Fruit fly (Drosophila melanogaster) whole organism, embryonic: ENCODE measurements around the gene CG7963.
A peak's percentile ranks its signal among the peaks of the same experiment; 100 is the strongest.

ENCODE experiments used
- BtbVII ChIP-seq: fragments of 200-800 bp; sonication (Bioruptor generic); optimal IDR thresholded peaks from 3 replicates; lab custom pipeline; 2017; ENCODE audit warnings: missing biosample characterization, mild to moderate bottlenecking, missing genetic modification characterization
- CG10209 ChIP-seq: fragments of 200-800 bp; sonication (Bioruptor generic); optimal IDR thresholded peaks from 3 replicates; lab custom pipeline; 2017; ENCODE audit warnings: missing biosample characterization, mild to moderate bottlenecking, missing genetic modification characterization, missing genetic modification reagents
- CG10321 ChIP-seq: fragments of 200-800 bp; sonication (Bioruptor generic); IDR thresholded peaks from 2 replicates; pipeline ENCODE4 v1.3.6; 2022; ENCODE audit warnings: missing biosample characterization, missing genetic modification characterization
- CG10654 ChIP-seq: fragments of 200-800 bp; sonication (Bioruptor generic); optimal IDR thresholded peaks from 2 replicates; lab custom pipeline; 2016; ENCODE audit warnings: missing biosample characterization, missing genetic modification characterization
- CG11456 ChIP-seq: fragments of 200-800 bp; sonication (Bioruptor generic); IDR thresholded peaks from 3 replicates; pipeline ENCODE4 v1.3.6; 2022; ENCODE audit warnings: missing biosample characterization, missing genetic modification characterization
- CG11723 ChIP-seq: fragments of 200-800 bp; sonication (Bioruptor generic); optimal IDR thresholded peaks from 2 replicates; lab custom pipeline; 2017; ENCODE audit warnings: missing biosample characterization, mild to moderate bottlenecking, missing genetic modification characterization
- CG12769 ChIP-seq: fragments of 200-800 bp; sonication (Bioruptor generic); optimal IDR thresholded peaks from 2 replicates; lab custom pipeline; 2019; ENCODE audit warnings: missing biosample characterization, mild to moderate bottlenecking, missing genetic modification characterization, moderate library complexity
- CG13894 ChIP-seq: fragments of 200-800 bp; sonication (Bioruptor generic); optimal IDR thresholded peaks from 3 replicates; lab custom pipeline; 2018; ENCODE audit warnings: missing biosample characterization, mild to moderate bottlenecking, missing genetic modification characterization, moderate library complexity
- CG14667 ChIP-seq: fragments of 200-800 bp; sonication (Bioruptor generic); IDR thresholded peaks from 2 replicates; pipeline ENCODE4 v1.3.6; 2022; ENCODE audit warnings: missing biosample characterization, missing genetic modification characterization
- CG1602 ChIP-seq: fragments of 200-800 bp; sonication (Bioruptor generic); optimal IDR thresholded peaks from 3 replicates; lab custom pipeline; 2016; ENCODE audit warnings: missing biosample characterization, missing genetic modification characterization
- CG18476 ChIP-seq: fragments of 200-800 bp; sonication (Bioruptor generic); optimal IDR thresholded peaks from 2 replicates; lab custom pipeline; 2016; ENCODE audit warnings: missing biosample characterization, mild to moderate bottlenecking, missing genetic modification characterization
- CG31365 ChIP-seq: fragments of 200-800 bp; sonication (Bioruptor generic); optimal IDR thresholded peaks from 2 replicates; lab custom pipeline; 2018; ENCODE audit warnings: missing biosample characterization, mild to moderate bottlenecking, missing genetic modification characterization
- CG32767 ChIP-seq: fragments of 200-800 bp; sonication (Bioruptor generic); IDR thresholded peaks from 2 replicates; pipeline ENCODE4 v1.3.6; 2022; ENCODE audit warnings: missing biosample characterization, missing genetic modification characterization
- CG33557 ChIP-seq: fragments of 200-800 bp; sonication (Bioruptor generic); optimal IDR thresholded peaks from 2 replicates; lab custom pipeline; 2019; ENCODE audit warnings: missing biosample characterization, mild to moderate bottlenecking, missing genetic modification characterization, moderate library complexity
- CG4424 ChIP-seq: fragments of 200-800 bp; sonication (Bioruptor generic); optimal IDR thresholded peaks from 3 replicates; lab custom pipeline; 2016; ENCODE audit warnings: missing biosample characterization, missing genetic modification characterization
- CG5180 ChIP-seq: fragments of 200-800 bp; sonication (Bioruptor generic); optimal IDR thresholded peaks from 3 replicates; lab custom pipeline; 2017; ENCODE audit warnings: missing biosample characterization, missing genetic modification characterization, mild to moderate bottlenecking, moderate library complexity, missing genetic modification reagents
- CG7271 ChIP-seq: fragments of 200-800 bp; sonication (Bioruptor generic); optimal IDR thresholded peaks from 2 replicates; lab custom pipeline; 2018; ENCODE audit warnings: missing biosample characterization, mild to moderate bottlenecking, missing genetic modification characterization, moderate library complexity
- CG7839 ChIP-seq: fragments of 200-800 bp; sonication (Bioruptor generic); optimal IDR thresholded peaks from 3 replicates; lab custom pipeline; 2018; ENCODE audit warnings: missing biosample characterization, mild to moderate bottlenecking, missing genetic modification characterization, moderate library complexity
- CG8089 ChIP-seq: fragments of 200-800 bp; sonication (Bioruptor generic); optimal IDR thresholded peaks from 3 replicates; lab custom pipeline; 2016; ENCODE audit warnings: missing biosample characterization, missing genetic modification characterization
- CHES-1-like ChIP-seq: fragments of 200-800 bp; sonication (Bioruptor generic); optimal IDR thresholded peaks from 2 replicates; lab custom pipeline; 2016; ENCODE audit warnings: missing biosample characterization, missing genetic modification characterization
- CkIIα-i1 ChIP-seq: fragments of 200-800 bp; sonication (Bioruptor generic); IDR thresholded peaks from 2 replicates; pipeline ENCODE4 v1.3.6; 2022; ENCODE audit warnings: missing biosample characterization, missing genetic modification characterization
- Elba2 ChIP-seq: fragments of 200-800 bp; sonication (Bioruptor generic); optimal IDR thresholded peaks from 3 replicates; lab custom pipeline; 2016; ENCODE audit warnings: missing biosample characterization, missing genetic modification characterization
- Fer2 ChIP-seq: fragments of 200-800 bp; sonication (Bioruptor generic); optimal IDR thresholded peaks from 2 replicates; lab custom pipeline; 2018; ENCODE audit warnings: missing biosample characterization, mild to moderate bottlenecking, missing genetic modification characterization, moderate library complexity
- H15 ChIP-seq: fragments of 200-800 bp; sonication (Bioruptor generic); IDR thresholded peaks from 3 replicates; pipeline ENCODE4 v1.3.6; 2022; ENCODE audit warnings: missing biosample characterization, missing genetic modification characterization
- Hr3 ChIP-seq: fragments of 200-800 bp; sonication (Bioruptor generic); optimal IDR thresholded peaks from 3 replicates; lab custom pipeline; 2016; ENCODE audit warnings: missing biosample characterization, missing genetic modification characterization
- Lim3 ChIP-seq: fragments of 200-800 bp; sonication (Bioruptor generic); IDR thresholded peaks from 2 replicates; pipeline ENCODE4 v1.3.6; 2022; ENCODE audit warnings: missing biosample characterization, missing genetic modification characterization
- Side ChIP-seq: fragments of 200-800 bp; sonication (Bioruptor generic); optimal IDR thresholded peaks from 2 replicates; lab custom pipeline; 2016; ENCODE audit warnings: missing biosample characterization, missing genetic modification characterization
- Sry-δ ChIP-seq: fragments of 200-800 bp; sonication (Bioruptor generic); optimal IDR thresholded peaks from 2 replicates; lab custom pipeline; 2016; ENCODE audit warnings: missing biosample characterization, missing genetic modification characterization
- Usf ChIP-seq: fragments of 200-800 bp; sonication (Bioruptor generic); optimal IDR thresholded peaks from 2 replicates; lab custom pipeline; 2017; ENCODE audit warnings: missing genotype, missing biosample characterization, missing genetic modification characterization
- bab2 ChIP-seq: fragments of 200-800 bp; sonication (Bioruptor generic); optimal IDR thresholded peaks from 2 replicates; lab custom pipeline; 2016; ENCODE audit warnings: missing biosample characterization, missing genetic modification characterization
- chif ChIP-seq, 2 experiments: fragments of 200-800 bp; sonication (Bioruptor generic); optimal IDR thresholded peaks; 3 replicates each; lab custom pipeline; 2016; ENCODE audit warnings: missing biosample characterization in 2 of 2, missing genetic modification characterization in 2 of 2
- corto ChIP-seq: fragments of 200-800 bp; sonication (Bioruptor generic); optimal IDR thresholded peaks from 2 replicates; lab custom pipeline; 2016; ENCODE audit warnings: missing biosample characterization, mild to moderate bottlenecking, missing genetic modification characterization, moderate library complexity
- dan ChIP-seq: fragments of 200-800 bp; sonication (Bioruptor generic); IDR thresholded peaks from 2 replicates; pipeline ENCODE4 v1.3.6; 2022; ENCODE audit warnings: missing biosample characterization, missing genetic modification characterization
- dati ChIP-seq: fragments of 200-800 bp; sonication (Bioruptor generic); IDR thresholded peaks from 2 replicates; pipeline ENCODE4 v1.3.6; 2022; ENCODE audit warnings: missing biosample characterization, missing genetic modification characterization
- fu2 ChIP-seq: fragments of 200-800 bp; sonication (Bioruptor generic); optimal IDR thresholded peaks from 2 replicates; lab custom pipeline; 2016; ENCODE audit warnings: missing biosample characterization, missing genetic modification characterization
- gce ChIP-seq: fragments of 200-800 bp; sonication (Bioruptor generic); IDR thresholded peaks from 3 replicates; pipeline ENCODE4 v1.3.6; 2022; ENCODE audit warnings: missing biosample characterization, missing genetic modification characterization
- gcm2 ChIP-seq: fragments of 200-800 bp; sonication (Bioruptor generic); optimal IDR thresholded peaks from 2 replicates; lab custom pipeline; 2016; ENCODE audit warnings: missing biosample characterization, missing genetic modification characterization
- grau ChIP-seq: fragments of 200-800 bp; optimal IDR thresholded peaks from 3 replicates; lab custom pipeline; 2019; ENCODE audit warnings: missing biosample characterization, mild to moderate bottlenecking, missing genetic modification characterization, moderate library complexity
- hth ChIP-seq: fragments of >200 bp; optimal IDR thresholded peaks from 2 replicates; lab custom pipeline; 2017; ENCODE audit warnings: inconsistent platforms
- kah ChIP-seq: fragments of 200-800 bp; sonication (Bioruptor generic); optimal IDR thresholded peaks from 2 replicates; lab custom pipeline; 2018; ENCODE audit warnings: missing biosample characterization, mild to moderate bottlenecking, missing genetic modification characterization
- phol ChIP-seq: fragments of 200-800 bp; sonication (Bioruptor generic); optimal IDR thresholded peaks from 3 replicates; lab custom pipeline; 2018; ENCODE audit warnings: missing biosample characterization, mild to moderate bottlenecking, missing genetic modification characterization, moderate library complexity
- pita ChIP-seq: fragments of 200-800 bp; sonication (Bioruptor generic); optimal IDR thresholded peaks from 2 replicates; lab custom pipeline; 2017; ENCODE audit warnings: missing biosample characterization, mild to moderate bottlenecking, missing genetic modification characterization
- pnt ChIP-seq: fragments of 200-800 bp; sonication (Bioruptor generic); optimal IDR thresholded peaks from 3 replicates; lab custom pipeline; 2016; ENCODE audit warnings: missing biosample characterization, missing genetic modification characterization
- sisA ChIP-seq: fragments of 200-800 bp; sonication (Bioruptor generic); IDR thresholded peaks from 2 replicates; pipeline ENCODE4 v1.3.6; 2022; ENCODE audit warnings: missing biosample characterization, missing genetic modification characterization
- sna ChIP-seq: fragments of 200-800 bp; sonication (Bioruptor generic); IDR thresholded peaks from 2 replicates; pipeline ENCODE4 v1.3.6; 2022; ENCODE audit warnings: missing biosample characterization, missing genetic modification characterization; ENCODE audit not compliant: partially characterized antibody
- vvl ChIP-seq: fragments of 200-800 bp; sonication (Bioruptor generic); IDR thresholded peaks from 2 replicates; pipeline ENCODE4 v1.3.6; 2022; ENCODE audit warnings: missing biosample characterization, missing genetic modification characterization
- wdn ChIP-seq: fragments of 200-800 bp; sonication (Bioruptor generic); IDR thresholded peaks from 2 replicates; pipeline ENCODE4 v1.3.6; 2022; ENCODE audit warnings: missing biosample characterization, missing genetic modification characterization
- wek ChIP-seq: fragments of 200-800 bp; sonication (Bioruptor generic); optimal IDR thresholded peaks from 3 replicates; lab custom pipeline; 2018; ENCODE audit warnings: missing biosample characterization, mild to moderate bottlenecking, missing genetic modification characterization, moderate library complexity
- zf30C ChIP-seq: fragments of 200-800 bp; sonication (Bioruptor generic); optimal IDR thresholded peaks from 3 replicates; lab custom pipeline; 2018; ENCODE audit warnings: missing biosample characterization, mild to moderate bottlenecking, missing genetic modification characterization
- zfh1 ChIP-seq: fragments of 200-800 bp; sonication (Bioruptor generic); IDR thresholded peaks from 3 replicates; pipeline ENCODE4 v1.3.6; 2022; ENCODE audit warnings: missing biosample characterization, missing genetic modification characterization

CG7963 gene

DNA sequence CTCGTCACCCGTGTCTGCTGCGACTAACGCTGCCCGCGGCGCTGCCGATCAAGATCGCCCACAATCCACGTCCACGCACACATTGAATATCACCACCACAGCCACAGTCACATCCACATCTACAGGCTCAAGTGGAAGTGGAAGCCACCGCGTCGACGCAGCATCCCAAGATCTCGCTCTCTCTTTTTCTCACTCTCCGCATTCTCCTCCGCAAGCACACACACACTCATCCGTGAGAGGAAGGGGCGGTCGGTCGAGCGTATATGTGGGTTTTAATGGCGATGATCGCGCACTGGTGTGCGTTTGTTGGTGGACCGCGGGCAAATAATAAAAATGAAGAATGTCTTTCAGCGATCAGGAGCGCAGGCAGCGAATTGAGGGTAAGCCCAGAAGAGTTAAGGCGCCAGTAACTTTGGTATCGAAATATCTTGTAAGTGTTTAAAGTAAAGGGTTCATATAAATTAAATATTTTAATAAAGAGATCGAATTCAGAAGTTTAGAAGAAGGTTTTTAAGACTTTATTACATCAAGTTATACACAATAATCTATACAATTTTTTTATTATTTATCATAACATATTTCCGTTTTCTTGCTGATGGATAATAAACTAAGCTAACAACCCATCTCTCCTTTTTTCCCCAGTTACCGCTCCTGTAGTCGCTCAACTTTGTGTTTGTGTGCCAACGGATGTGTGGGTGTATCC lies 28.7 kb upstream of the CG7963 start, which contains the start of gene Poxm (continued):
- no peak; the same call in 1 of the 2 replicates for TF ChIP-seq CkIIα-i1 (GFP tag; lab: Robert Waterston, UW)
- peak; percentile 32 for TF ChIP-seq CG8089 (GFP tag; lab: Kevin White, UChicago)
- TF ChIP-seq dan = peak; percentile 81
- peak; percentile 95 for TF ChIP-seq CG4424 (GFP tag; lab: Kevin White, UChicago)
- TF ChIP-seq wek (GFP tag; lab: Kevin White, UChicago) = no peak
- TF ChIP-seq chif (GFP tag; optimal IDR thresholded peaks at IDR 0.05; lab: Kevin White, UChicago) = peak; percentile 37 to 75
- TF ChIP-seq kah (GFP tag; lab: Kevin White, UChicago) = peak; percentile 77
- no peak for TF ChIP-seq zf30C (GFP tag; lab: Kevin White, UChicago)
- TF ChIP-seq CG31365 (tag; lab: Kevin White, UChicago) = no peak
- peak; percentile 61 for TF ChIP-seq gcm2 (GFP tag; lab: Kevin White, UChicago)
- peak; percentile 82 for TF ChIP-seq BtbVII (GFP tag; lab: Kevin White, UChicago)
- peak; percentile 88 for TF ChIP-seq CG33557 (GFP tag; lab: Kevin White, UChicago)
- peak; percentile 93 for TF ChIP-seq grau (tag; lab: Kevin White, UChicago)
- TF ChIP-seq Side (GFP tag; lab: Kevin White, UChicago) = peak; percentile 54
- TF ChIP-seq gce (GFP tag; lab: Robert Waterston, UW) = peak; percentile 72; the same call in 2 of the 3 replicates
- peak; percentile 97 for TF ChIP-seq phol (tag; lab: Kevin White, UChicago)
- no peak for TF ChIP-seq Elba2 (GFP tag; lab: Kevin White, UChicago)
- TF ChIP-seq wdn (GFP tag; lab: Robert Waterston, UW) = peak; percentile 47; the same call in 1 of the 2 replicates
- TF ChIP-seq Usf = peak; percentile 91
- TF ChIP-seq pita (GFP tag; lab: Kevin White, UChicago) = no peak
- TF ChIP-seq CG10321 (GFP tag; lab: Robert Waterston, UW) = 0 out of 2 replicates have a peak, but pooled peaks have one; percentile 28
- no peak for TF ChIP-seq sna (GFP tag; lab: Robert Waterston, UW)
- TF ChIP-seq CG14667 (GFP tag; lab: Robert Waterston, UW) = peak; percentile 90; the same call in 1 of the 2 replicates
- TF ChIP-seq CG11456 (GFP tag; lab: Robert Waterston, UW) = peak; percentile 86
- TF ChIP-seq sisA = peak; percentile 93
- 0 out of 2 replicates have a peak, but pooled peaks have one; percentile 28 for TF ChIP-seq dati (GFP tag; lab: Robert Waterston, UW)
- peak; percentile 67; the same call in 2 of the 3 replicates for TF ChIP-seq zfh1 (GFP tag; lab: Robert Waterston, UW)
- TF ChIP-seq CG11723 (GFP tag; lab: Kevin White, UChicago) = peak; percentile 81
- TF ChIP-seq CG5180 (GFP tag; lab: Kevin White, UChicago) = peak; percentile 81
- TF ChIP-seq CHES-1-like (GFP tag; lab: Kevin White, UChicago) = no peak
- TF ChIP-seq CG7839 (tag; lab: Kevin White, UChicago) = peak; percentile 97
- no peak for TF ChIP-seq CG13894 (tag; lab: Kevin White, UChicago)
- TF ChIP-seq Hr3 (GFP tag; lab: Kevin White, UChicago) = peak; percentile 94
- TF ChIP-seq corto (GFP tag; lab: Kevin White, UChicago) = peak; percentile 0
- TF ChIP-seq CG18476 (GFP tag; lab: Kevin White, UChicago) = peak; percentile 81
- peak; percentile 77 for TF ChIP-seq bab2 (GFP tag; lab: Kevin White, UChicago)
- TF ChIP-seq hth = peak; percentile 46
- TF ChIP-seq CG12769 (tag; lab: Kevin White, UChicago) = peak; percentile 4
- TF ChIP-seq CG1602 = peak; percentile 92
- no peak for TF ChIP-seq CG7271 (tag; lab: Kevin White, UChicago)
- TF ChIP-seq Sry-δ (GFP tag; lab: Kevin White, UChicago) = no peak
- peak; percentile 91 for TF ChIP-seq CG10209 (GFP tag; lab: Kevin White, UChicago)
- TF ChIP-seq CG10654 = peak; percentile 87
- TF ChIP-seq vvl (GFP tag; lab: Robert Waterston, UW) = peak; percentile 89
- 0 out of 2 replicates have a peak, but pooled peaks have one; percentile 64 for TF ChIP-seq Lim3 (GFP tag; lab: Robert Waterston, UW)
- TF ChIP-seq pnt = peak; percentile 80
- peak; percentile 84 for TF ChIP-seq H15 (GFP tag; lab: Robert Waterston, UW)
- no peak for TF ChIP-seq fu2 (GFP tag; lab: Kevin White, UChicago)
- peak; percentile 82; the same call in 1 of the 2 replicates for TF ChIP-seq CG32767 (GFP tag; lab: Robert Waterston, UW)
- peak; percentile 75 for TF ChIP-seq Fer2 (tag; lab: Kevin White, UChicago)
